Fruit fly (Drosophila melanogaster): ENCODE results near the gene SNF4Agamma.

The SNF4Agamma gene

DNA sequence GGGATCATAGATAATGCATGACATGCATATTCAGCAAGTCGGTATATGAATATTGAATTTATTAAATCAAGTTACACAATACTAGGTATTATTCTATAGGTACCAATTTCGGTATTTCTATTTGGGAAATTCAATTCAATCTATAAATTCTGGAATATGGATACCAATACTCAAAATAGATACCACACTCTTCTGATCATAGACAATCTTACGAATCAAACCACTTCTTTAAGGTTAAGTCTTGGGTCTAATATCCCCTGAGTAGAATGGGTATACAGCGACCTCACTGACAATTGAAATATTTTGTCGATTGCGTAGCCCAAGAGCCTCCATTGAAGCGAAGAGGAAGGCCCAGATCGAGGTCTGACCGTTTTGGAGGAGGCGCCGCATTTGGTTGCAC, 47.7 kb upstream of the SNF4Agamma start:
- TF ChIP-seq brk (GFP tag; optimal IDR thresholded peaks at IDR 0.05) (no peak), HLH106 (tag; optimal IDR thresholded peaks at IDR 0.05) (no peak), pan (optimal IDR thresholded peaks at IDR 0.05) (no peak), OdsH (GFP tag; optimal IDR thresholded peaks at IDR 0.05) (no peak), dmrt93B (GFP tag; optimal IDR thresholded peaks at IDR 0.05) (no peak), rgr (GFP tag; optimal IDR thresholded peaks at IDR 0.05) (no peak), dl (GFP tag; optimal IDR thresholded peaks at IDR 0.05; ENCODE audit: insufficient read depth in 1 of 2, partially characterized antibody in 2 of 2) (no peak), Hr78 (GFP tag; optimal IDR thresholded peaks at IDR 0.05) (no peak), br (GFP tag; optimal IDR thresholded peaks at IDR 0.05) (no peak), N (GFP tag; optimal IDR thresholded peaks at IDR 0.05) (no peak), Jra (GFP tag; optimal IDR thresholded peaks at IDR 0.05) (no peak), Abd-B (GFP tag; optimal IDR thresholded peaks at IDR 0.05) (no peak), Myc (optimal IDR thresholded peaks at IDR 0.05) (no peak), GATAd (GFP tag; optimal IDR thresholded peaks at IDR 0.05) (no peak), fru (GFP tag; optimal IDR thresholded peaks at IDR 0.05) (no peak)

- TF ChIP-seq Jra (GFP tag; optimal IDR thresholded peaks at IDR 0.05) (peak; percentile 9), Abd-B (GFP tag; optimal IDR thresholded peaks at IDR 0.05) (no peak), Dif (GFP tag; optimal IDR thresholded peaks at IDR 0.05; ENCODE audit: partially characterized antibody) (peak; percentile 59)
Observed at dm6 chr3R:21094292-21094691, 46.2 kb upstream of the SNF4Agamma start.

dm6 chr3R:21096532-21097143, 43.9 kb upstream of the SNF4Agamma start:
- no peak for TF ChIP-seq HLH106 (tag; optimal IDR thresholded peaks at IDR 0.05)
- TF ChIP-seq woc (GFP tag; optimal IDR thresholded peaks at IDR 0.05) = no peak
- no peak for TF ChIP-seq br (GFP tag; optimal IDR thresholded peaks at IDR 0.05)
- no peak for TF ChIP-seq rgr (GFP tag; optimal IDR thresholded peaks at IDR 0.05)
- TF ChIP-seq GATAd (GFP tag; optimal IDR thresholded peaks at IDR 0.05) = no peak
- TF ChIP-seq Hr83 (GFP tag; optimal IDR thresholded peaks at IDR 0.05; ENCODE audit: poor library complexity, severe bottlenecking) = no peak
- no peak for TF ChIP-seq Sp1 (GFP tag; optimal IDR thresholded peaks at IDR 0.05)
- no peak for TF ChIP-seq sage (GFP tag; optimal IDR thresholded peaks at IDR 0.05)
- TF ChIP-seq Dfd (GFP tag; optimal IDR thresholded peaks at IDR 0.05) = no peak
- no peak for TF ChIP-seq Hnf4 (GFP tag; optimal IDR thresholded peaks at IDR 0.05)

- TF ChIP-seq N (GFP tag; optimal IDR thresholded peaks at IDR 0.05) (no peak), OdsH (GFP tag; optimal IDR thresholded peaks at IDR 0.05) (no peak), Sp1 (GFP tag; optimal IDR thresholded peaks at IDR 0.05) (no peak), Hnf4 (GFP tag; optimal IDR thresholded peaks at IDR 0.05) (no peak), GATAd (GFP tag; optimal IDR thresholded peaks at IDR 0.05) (no peak), CG32264 (GFP tag; optimal IDR thresholded peaks at IDR 0.05) (no peak)
Observed at dm6 chr3R:21097160-21097559, 43.4 kb upstream of the SNF4Agamma start.

DNA sequence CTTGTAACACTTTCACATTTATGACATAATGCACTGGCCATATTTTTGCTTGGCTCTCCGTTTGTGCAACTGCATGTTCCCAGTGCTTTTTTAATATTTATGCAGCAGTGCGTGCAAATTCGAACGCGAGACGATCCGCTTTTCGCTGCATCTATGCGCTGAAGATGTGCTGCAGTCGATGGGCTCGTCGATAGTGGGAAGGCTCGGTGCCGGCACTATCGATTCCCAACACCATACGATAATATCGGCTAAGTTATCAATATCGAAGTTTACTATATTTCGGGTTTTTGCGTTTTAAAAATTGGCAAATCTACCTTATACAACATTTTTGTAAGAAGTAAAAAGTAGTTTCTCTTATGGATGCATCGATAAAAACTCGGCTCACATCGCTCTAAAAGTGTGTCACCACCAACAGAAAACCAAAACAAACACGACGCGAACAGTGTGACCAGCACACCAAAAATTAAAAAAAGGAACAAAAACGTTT, 42.9 kb upstream of the SNF4Agamma start, which contains the start of gene RhoGAP93B:
TSS of gene RhoGAP93B (minus strand) at position 197 of the 487 bp plus-strand sequence.
- no peak for TF ChIP-seq Dif (GFP tag; optimal IDR thresholded peaks at IDR 0.05; ENCODE audit: partially characterized antibody)
- peak; percentile 87 for TF ChIP-seq woc (GFP tag; optimal IDR thresholded peaks at IDR 0.05)
- peak; percentile 29 for TF ChIP-seq jim (GFP tag; optimal IDR thresholded peaks at IDR 0.05)
- no peak for TF ChIP-seq lola (GFP tag; optimal IDR thresholded peaks at IDR 0.05)
- TF ChIP-seq Dfd (GFP tag; optimal IDR thresholded peaks at IDR 0.05) = no peak
- TF ChIP-seq CG9705 (GFP tag; optimal IDR thresholded peaks at IDR 0.05) = peak; percentile 84
- no peak for TF ChIP-seq sage (GFP tag; optimal IDR thresholded peaks at IDR 0.05)
- no peak for TF ChIP-seq dl (GFP tag; optimal IDR thresholded peaks at IDR 0.05; ENCODE audit: insufficient read depth in 1 of 2, partially characterized antibody in 2 of 2)
- no peak for TF ChIP-seq brk (GFP tag; optimal IDR thresholded peaks at IDR 0.05)
- no peak for TF ChIP-seq usp (GFP tag; optimal IDR thresholded peaks at IDR 0.05)
- peak; percentile 93 for TF ChIP-seq dsf (GFP tag; optimal IDR thresholded peaks at IDR 0.05; ENCODE audit: borderline replicate concordance)
- peak; percentile 19 for TF ChIP-seq Myc (optimal IDR thresholded peaks at IDR 0.05)
- TF ChIP-seq Rel (GFP tag; optimal IDR thresholded peaks at IDR 0.05) = no peak
- peak; percentile 68 for TF ChIP-seq Rel (tag; optimal IDR thresholded peaks at IDR 0.05)
- peak; percentile 82 for TF ChIP-seq h (GFP tag; optimal IDR thresholded peaks at IDR 0.05)
- TF ChIP-seq ey (GFP tag; optimal IDR thresholded peaks at IDR 0.05) = peak; percentile 75
- TF ChIP-seq CG32264 (GFP tag; optimal IDR thresholded peaks at IDR 0.05) = peak; percentile 65
- TF ChIP-seq Mio (GFP tag; optimal IDR thresholded peaks at IDR 0.05) = peak; percentile 40
- TF ChIP-seq Abd-B (GFP tag; optimal IDR thresholded peaks at IDR 0.05) = no peak
- no peak for TF ChIP-seq dmrt93B (GFP tag; optimal IDR thresholded peaks at IDR 0.05)
- TF ChIP-seq Sp1 (GFP tag; optimal IDR thresholded peaks at IDR 0.05) = peak; percentile 80
- peak; percentile 35 for TF ChIP-seq sv (GFP tag; optimal IDR thresholded peaks at IDR 0.05)
- peak; percentile 83 for TF ChIP-seq br (GFP tag; optimal IDR thresholded peaks at IDR 0.05)
- TF ChIP-seq N (GFP tag; optimal IDR thresholded peaks at IDR 0.05) = no peak
- no peak for TF ChIP-seq CrebA (GFP tag; optimal IDR thresholded peaks at IDR 0.05; ENCODE audit: borderline replicate concordance)
- no peak for TF ChIP-seq Vsx2 (GFP tag; optimal IDR thresholded peaks at IDR 0.05; ENCODE audit: partially characterized antibody)
- TF ChIP-seq fru (GFP tag; optimal IDR thresholded peaks at IDR 0.05) = peak; percentile 91
- peak; percentile 65 for TF ChIP-seq OdsH (GFP tag; optimal IDR thresholded peaks at IDR 0.05)
- TF ChIP-seq Hr78 (GFP tag; optimal IDR thresholded peaks at IDR 0.05) = no peak
- no peak for TF ChIP-seq pan (optimal IDR thresholded peaks at IDR 0.05)
- TF ChIP-seq HLH106 (tag; optimal IDR thresholded peaks at IDR 0.05) = peak; percentile 84
- TF ChIP-seq Jra (GFP tag; optimal IDR thresholded peaks at IDR 0.05) = peak; percentile 97
- TF ChIP-seq Hnf4 (GFP tag; optimal IDR thresholded peaks at IDR 0.05) = no peak
- peak; percentile 36 to 83 for TF ChIP-seq foxo (GFP tag; optimal IDR thresholded peaks at IDR 0.05)
- peak; percentile 83 for TF ChIP-seq rgr (GFP tag; optimal IDR thresholded peaks at IDR 0.05)
- no peak for TF ChIP-seq GATAd (GFP tag; optimal IDR thresholded peaks at IDR 0.05)
